Fruit fly (Drosophila melanogaster): ENCODE measurements around the gene Tm2.

Gene Tm2

dm6 chr3R:15286693-15287041 lies 23.3 kb upstream of the Tm2 start (continued):
- TF ChIP-seq vvl (GFP tag; IDR thresholded peaks at IDR 0.05), result no peak
- TF ChIP-seq B-H1 (GFP tag; IDR thresholded peaks at IDR 0.05), result no peak
- TF ChIP-seq gce (GFP tag; IDR thresholded peaks at IDR 0.05), result no peak
- no peak for TF ChIP-seq CG10654 (GFP tag; optimal IDR thresholded peaks at IDR 0.05)
- TF ChIP-seq fd64A (GFP tag; optimal IDR thresholded peaks at IDR 0.05), result no peak
- TF ChIP-seq CG1832 (GFP tag; optimal IDR thresholded peaks at IDR 0.05), result peak; percentile 87
- no peak for TF ChIP-seq bab2 (GFP tag; optimal IDR thresholded peaks at IDR 0.05)
- TF ChIP-seq her (GFP tag; optimal IDR thresholded peaks at IDR 0.05), result no peak
- TF ChIP-seq chinmo (GFP tag; IDR thresholded peaks at IDR 0.05; ENCODE audit: partially characterized antibody), result no peak
- TF ChIP-seq CG15601 (tag; optimal IDR thresholded peaks at IDR 0.05), result no peak
- no peak for TF ChIP-seq CG13894 (tag; optimal IDR thresholded peaks at IDR 0.05)
- TF ChIP-seq CG6272 (GFP tag; IDR thresholded peaks at IDR 0.05), result no peak
- TF ChIP-seq onecut (GFP tag; IDR thresholded peaks at IDR 0.05), result peak; percentile 11; the same call in 1 of the 2 replicates
- TF ChIP-seq scrt (GFP tag; optimal IDR thresholded peaks at IDR 0.05), result no peak
- TF ChIP-seq chif (GFP tag; optimal IDR thresholded peaks at IDR 0.05), result no peak
- TF ChIP-seq nom (GFP tag; optimal IDR thresholded peaks at IDR 0.05), result no peak
- peak; percentile 48 for TF ChIP-seq cg (GFP tag; optimal IDR thresholded peaks at IDR 0.05)
- TF ChIP-seq CG12942 (GFP tag; optimal IDR thresholded peaks at IDR 0.05), result no peak
- no peak for TF ChIP-seq CG3065 (GFP tag; optimal IDR thresholded peaks at IDR 0.05)
- no peak for TF ChIP-seq pb (GFP tag; optimal IDR thresholded peaks at IDR 0.05)
- no peak for TF ChIP-seq odd (GFP tag; optimal IDR thresholded peaks at IDR 0.05)
- TF ChIP-seq CG11456 (GFP tag; IDR thresholded peaks at IDR 0.05), result no peak
- TF ChIP-seq CG32767 (GFP tag; IDR thresholded peaks at IDR 0.05), result no peak
- no peak for TF ChIP-seq Hr51 (GFP tag; optimal IDR thresholded peaks at IDR 0.05)
- TF ChIP-seq Gsc (GFP tag; IDR thresholded peaks at IDR 0.05), result no peak
- no peak for TF ChIP-seq CG10462 (GFP tag; optimal IDR thresholded peaks at IDR 0.05)
- TF ChIP-seq CG13287 (GFP tag; IDR thresholded peaks at IDR 0.05; ENCODE audit: partially characterized antibody), result no peak
- TF ChIP-seq Opbp (GFP tag; IDR thresholded peaks at IDR 0.05; ENCODE audit: partially characterized antibody), result no peak
- no peak for TF ChIP-seq bowl (GFP tag; IDR thresholded peaks at IDR 0.05)
- TF ChIP-seq MESR4 (GFP tag; optimal IDR thresholded peaks at IDR 0.05), result no peak
- no peak for TF ChIP-seq Gug (GFP tag; IDR thresholded peaks at IDR 0.05)
- TF ChIP-seq CG7987 (GFP tag; optimal IDR thresholded peaks at IDR 0.05), result peak; percentile 9
- peak; percentile 30 for TF ChIP-seq HmgZ (tag; optimal IDR thresholded peaks at IDR 0.05)
- TF ChIP-seq emc (GFP tag; optimal IDR thresholded peaks at IDR 0.05), result no peak
- TF ChIP-seq lab (GFP tag; optimal IDR thresholded peaks at IDR 0.05), result no peak
- no peak for TF ChIP-seq Fer2 (tag; optimal IDR thresholded peaks at IDR 0.05)
- no peak for TF ChIP-seq trem (tag; optimal IDR thresholded peaks at IDR 0.05)
- TF ChIP-seq Rx (GFP tag; IDR thresholded peaks at IDR 0.05), result no peak
- no peak for TF ChIP-seq tio (GFP tag; optimal IDR thresholded peaks at IDR 0.05)
- TF ChIP-seq CG17612 (GFP tag; IDR thresholded peaks at IDR 0.05), result no peak
- peak; percentile 82 for TF ChIP-seq sqz (GFP tag; optimal IDR thresholded peaks at IDR 0.05)
- TF ChIP-seq gt (GFP tag; IDR thresholded peaks at IDR 0.05), result no peak
- TF ChIP-seq prd (optimal IDR thresholded peaks at IDR 0.05), result no peak
- no peak for TF ChIP-seq prd (GFP tag; IDR thresholded peaks at IDR 0.05)
- peak; percentile 63 for TF ChIP-seq sens (GFP tag)
- TF ChIP-seq Scr (GFP tag; IDR thresholded peaks at IDR 0.05; ENCODE audit: partially characterized antibody), result no peak
- no peak for TF ChIP-seq CG13775 (GFP tag; optimal IDR thresholded peaks at IDR 0.05)
- TF ChIP-seq sna (GFP tag; IDR thresholded peaks at IDR 0.05; ENCODE audit: partially characterized antibody), result no peak
- TF ChIP-seq CG15696 (tag; optimal IDR thresholded peaks at IDR 0.05), result no peak
- peak in 1 of 2 experiments; percentile 4 for TF ChIP-seq Eip74EF (GFP tag; optimal IDR thresholded peaks at IDR 0.05)
- TF ChIP-seq CG14667 (GFP tag; IDR thresholded peaks at IDR 0.05), result no peak
- TF ChIP-seq wek (GFP tag; optimal IDR thresholded peaks at IDR 0.05), result peak; percentile 1
